Worm (Caenorhabditis elegans) whole organism, mixed stage, embryonic: ENCODE measurements around the gene rga-1.

ENCODE experiments used
- M03D4.4 ChIP-seq: sonication (generic microtip); optimal IDR thresholded peaks from 2 replicates; lab custom pipeline; 2017; ENCODE audit warnings: mild to moderate bottlenecking, missing genetic modification characterization, missing compliant biosample characterization
- bed-3 ChIP-seq: fragments of 200-800 bp; sonication (Bioruptor generic); optimal IDR thresholded peaks from 3 replicates; lab custom pipeline; 2018; ENCODE audit warnings: mild to moderate bottlenecking, missing genetic modification characterization, moderate library complexity, missing compliant biosample characterization
- blmp-1 ChIP-seq: fragments of 150-350 bp; optimal IDR thresholded peaks from 2 replicates; lab custom pipeline; 2014; ENCODE audit warnings: missing biosample characterization, missing genetic modification characterization
- ceh-39 ChIP-seq: fragments of 150-350 bp; optimal IDR thresholded peaks from 2 replicates; lab custom pipeline; 2014; ENCODE audit warnings: missing biosample characterization, missing genetic modification characterization
- ceh-43 ChIP-seq: fragments of 200-800 bp; sonication (Bioruptor generic); optimal IDR thresholded peaks from 2 replicates; lab custom pipeline; 2018; ENCODE audit warnings: mild to moderate bottlenecking, missing genetic modification characterization, moderate library complexity, missing compliant biosample characterization
- ceh-83 ChIP-seq: fragments of 200-800 bp; sonication (Bioruptor generic); optimal IDR thresholded peaks from 2 replicates; lab custom pipeline; 2018; ENCODE audit warnings: mild to moderate bottlenecking, missing genetic modification characterization, missing compliant biosample characterization
- ces-1 ChIP-seq: fragments of 150-350 bp; optimal IDR thresholded peaks from 2 replicates; lab custom pipeline; 2014; ENCODE audit warnings: missing biosample characterization, missing genetic modification reagents, missing genetic modification characterization
- cnd-1 ChIP-seq: fragments of 200-800 bp; sonication (Bioruptor generic); optimal IDR thresholded peaks from 2 replicates; lab custom pipeline; 2018; ENCODE audit warnings: mild to moderate bottlenecking, missing genetic modification characterization, missing compliant biosample characterization
- drap-1 ChIP-seq: fragments of 200-800 bp; sonication (Bioruptor generic); optimal IDR thresholded peaks from 3 replicates; lab custom pipeline; 2018; ENCODE audit warnings: mild to moderate bottlenecking, missing genetic modification characterization, missing compliant biosample characterization
- elt-1 ChIP-seq: sonication (generic microtip); optimal IDR thresholded peaks from 2 replicates; lab custom pipeline; 2017; ENCODE audit warnings: missing genetic modification characterization, mild to moderate bottlenecking, missing compliant biosample characterization, antibody characterized with exemption, moderate library complexity, borderline replicate concordance; ENCODE audit not compliant: insufficient read depth
- elt-3 ChIP-seq: fragments of 150-350 bp; optimal IDR thresholded peaks from 2 replicates; lab custom pipeline; 2014; ENCODE audit warnings: missing biosample characterization, missing genetic modification characterization
- flh-1 ChIP-seq: fragments of 200-800 bp; sonication (Bioruptor generic); optimal IDR thresholded peaks from 2 replicates; lab custom pipeline; 2018; ENCODE audit warnings: mild to moderate bottlenecking, missing genetic modification characterization, moderate library complexity, missing compliant biosample characterization
- ham-2 ChIP-seq: fragments of 200-800 bp; sonication (Bioruptor generic); optimal IDR thresholded peaks from 2 replicates; lab custom pipeline; 2018; ENCODE audit warnings: mild to moderate bottlenecking, missing genetic modification characterization, missing compliant biosample characterization
- hlh-1 ChIP-seq: fragments of 150-350 bp; optimal IDR thresholded peaks from 2 replicates; lab custom pipeline; 2014; ENCODE audit warnings: missing biosample characterization, missing genetic modification reagents, missing genetic modification characterization
- lin-13 ChIP-seq: fragments of 150-350 bp; optimal IDR thresholded peaks from 2 replicates; lab custom pipeline; 2014; ENCODE audit warnings: missing biosample characterization, missing genetic modification characterization
- lin-32 ChIP-seq: fragments of 200-800 bp; sonication (Bioruptor generic); optimal IDR thresholded peaks from 2 replicates; lab custom pipeline; 2018; ENCODE audit warnings: mild to moderate bottlenecking, missing genetic modification characterization, missing compliant biosample characterization
- lsy-2 ChIP-seq: fragments of 150-350 bp; optimal IDR thresholded peaks from 2 replicates; lab custom pipeline; 2014; ENCODE audit warnings: missing biosample characterization, missing genetic modification characterization
- mab-5 ChIP-seq: fragments of 150-350 bp; optimal IDR thresholded peaks from 2 replicates; lab custom pipeline; 2014; ENCODE audit warnings: missing biosample characterization, missing genetic modification characterization
- mep-1 ChIP-seq: fragments of 150-350 bp; optimal IDR thresholded peaks from 2 replicates; lab custom pipeline; 2017; ENCODE audit warnings: missing biosample characterization, missing genetic modification reagents, missing genetic modification characterization, inconsistent platforms
- mls-2 ChIP-seq: sonication (generic microtip); optimal IDR thresholded peaks from 2 replicates; lab custom pipeline; 2016; ENCODE audit warnings: mild to moderate bottlenecking, missing genetic modification characterization, moderate library complexity, missing compliant biosample characterization
- nhr-12 ChIP-seq: fragments of 150-350 bp; optimal IDR thresholded peaks from 2 replicates; lab custom pipeline; 2014; ENCODE audit warnings: missing biosample characterization, missing genetic modification characterization
- nhr-2 ChIP-seq: fragments of 150-350 bp; optimal IDR thresholded peaks from 2 replicates; lab custom pipeline; 2014; ENCODE audit warnings: missing biosample characterization, missing genetic modification characterization
- nhr-237 ChIP-seq: fragments of 150-350 bp; optimal IDR thresholded peaks from 2 replicates; lab custom pipeline; 2014; ENCODE audit warnings: missing biosample characterization, missing genetic modification characterization
- nhr-28 ChIP-seq: fragments of 150-350 bp; optimal IDR thresholded peaks from 2 replicates; lab custom pipeline; 2014; ENCODE audit warnings: missing biosample characterization, missing genetic modification characterization
- nhr-76 ChIP-seq: sonication (generic microtip); optimal IDR thresholded peaks from 2 replicates; lab custom pipeline; 2017; ENCODE audit warnings: missing biosample characterization, missing genetic modification characterization
- pha-4 ChIP-seq: fragments of 150-350 bp; optimal IDR thresholded peaks from 2 replicates; lab custom pipeline; 2018; ENCODE audit warnings: missing biosample characterization, missing genetic modification reagents, missing genetic modification characterization
- sem-2 ChIP-seq: fragments of 200-800 bp; sonication (Bioruptor generic); optimal IDR thresholded peaks from 2 replicates; lab custom pipeline; 2018; ENCODE audit warnings: mild to moderate bottlenecking, missing genetic modification characterization, missing compliant biosample characterization
- snpc-4 ChIP-seq: fragments of 150-350 bp; optimal IDR thresholded peaks from 2 replicates; lab custom pipeline; 2014; ENCODE audit warnings: missing biosample characterization, missing genetic modification characterization
- sptf-1 ChIP-seq: sonication (generic microtip); optimal IDR thresholded peaks from 2 replicates; lab custom pipeline; 2017; ENCODE audit warnings: mild to moderate bottlenecking, missing genetic modification characterization, moderate library complexity, missing compliant biosample characterization
- tbx-8 ChIP-seq: fragments of 200-800 bp; sonication (Bioruptor generic); optimal IDR thresholded peaks from 2 replicates; lab custom pipeline; 2018; ENCODE audit warnings: mild to moderate bottlenecking, missing genetic modification characterization, moderate library complexity, missing compliant biosample characterization
- unc-120 ChIP-seq: sonication (generic microtip); optimal IDR thresholded peaks from 2 replicates; lab custom pipeline; 2017; ENCODE audit warnings: missing genetic modification characterization, missing compliant biosample characterization; ENCODE audit not compliant: poor library complexity, severe bottlenecking
- unc-39 ChIP-seq: fragments of 150-350 bp; optimal IDR thresholded peaks from 2 replicates; lab custom pipeline; 2014; ENCODE audit warnings: missing biosample characterization, missing genetic modification characterization
- unc-62 ChIP-seq: fragments of 150-350 bp; optimal IDR thresholded peaks from 2 replicates; lab custom pipeline; 2014; ENCODE audit warnings: missing biosample characterization, missing genetic modification reagents, missing genetic modification characterization
- zip-8 ChIP-seq: fragments of 150-350 bp; optimal IDR thresholded peaks from 2 replicates; lab custom pipeline; 2014; ENCODE audit warnings: missing biosample characterization, missing genetic modification characterization
- ztf-11 ChIP-seq: fragments of 150-350 bp; optimal IDR thresholded peaks from 2 replicates; lab custom pipeline; 2014; ENCODE audit warnings: missing biosample characterization, missing genetic modification characterization

rga-1 gene

DNA sequence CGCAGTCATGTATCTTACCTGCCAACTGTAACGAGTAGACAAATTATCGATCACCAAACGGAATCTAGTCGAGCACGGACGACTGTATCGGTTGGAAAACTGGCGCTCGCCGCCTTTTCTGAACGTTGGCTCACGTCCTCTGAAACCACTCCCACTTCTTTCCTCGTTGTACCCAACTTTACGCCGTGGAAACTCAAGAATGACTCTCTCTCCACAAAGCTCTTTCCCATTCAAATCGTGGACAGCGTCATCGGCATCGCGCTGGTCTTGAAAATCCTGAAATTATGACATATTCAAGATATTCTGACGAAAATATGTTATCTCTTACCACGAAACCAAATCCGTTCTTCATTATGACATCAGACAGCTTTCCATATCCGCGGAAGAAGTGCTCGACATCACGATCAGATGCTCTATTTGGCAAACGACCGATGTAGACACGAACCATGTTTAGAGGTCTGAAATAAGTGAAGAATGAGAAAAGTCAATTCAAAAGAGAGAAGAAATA lies 12.1 kb upstream of the rga-1 start, which contains the start of gene rsp-2:
Gene rsp-2, minus strand, starts transcription at position 458 of the 508 bp plus-strand sequence.
- TF ChIP-seq lin-32 (GFP tag; lab: Kevin White, UChicago) (no peak), nhr-2 (tag; lab: Kevin White, UChicago) (no peak), nhr-28 (no peak), blmp-1 (tag; lab: Kevin White, UChicago) (no peak), ces-1 (GFP tag; lab: Kevin White, UChicago) (no peak), flh-1 (GFP tag; lab: Kevin White, UChicago) (no peak), hlh-1 (tag; lab: Kevin White, UChicago) (no peak), ceh-83 (GFP tag; lab: Kevin White, UChicago) (no peak)
- TF ChIP-seq, all 35 proteins: peak for 0

- TF ChIP-seq lsy-2 (peak; percentile 80), unc-39 (tag; lab: Kevin White, UChicago) (no peak), pha-4 (tag; lab: Kevin White, UChicago) (peak; percentile 96), blmp-1 (tag; lab: Kevin White, UChicago) (no peak), hlh-1 (tag; lab: Kevin White, UChicago) (peak; percentile 44), elt-1 (tag; lab: Kevin White, UChicago) (no peak), ham-2 (GFP tag; lab: Kevin White, UChicago) (no peak), unc-62 (GFP tag; lab: Kevin White, UChicago) (peak; percentile 43), elt-3 (tag; lab: Kevin White, UChicago) (peak; percentile 40), mab-5 (tag; lab: Kevin White, UChicago) (no peak), nhr-76 (no peak), lin-32 (GFP tag; lab: Kevin White, UChicago) (peak; percentile 20), ceh-43 (peak; percentile 53), ces-1 (GFP tag; lab: Kevin White, UChicago) (peak; percentile 67), sem-2 (GFP tag; lab: Kevin White, UChicago) (no peak), sptf-1 (tag; lab: Kevin White, UChicago) (peak; percentile 90), nhr-28 (no peak), drap-1 (GFP tag; lab: Kevin White, UChicago) (peak; percentile 39), tbx-8 (peak; percentile 15), mls-2 (tag; lab: Kevin White, UChicago) (peak; percentile 81), bed-3 (GFP tag; lab: Kevin White, UChicago) (no peak), ceh-83 (GFP tag; lab: Kevin White, UChicago) (no peak), zip-8 (tag; lab: Kevin White, UChicago) (no peak), ztf-11 (tag; lab: Kevin White, UChicago) (peak; percentile 75), nhr-12 (tag; lab: Kevin White, UChicago) (no peak), snpc-4 (tag; lab: Kevin White, UChicago) (no peak), lin-13 (tag; lab: Kevin White, UChicago) (peak; percentile 93), flh-1 (GFP tag; lab: Kevin White, UChicago) (no peak), nhr-237 (tag; lab: Kevin White, UChicago) (peak; percentile 72), unc-120 (tag; lab: Kevin White, UChicago) (peak; percentile 31), cnd-1 (tag; lab: Kevin White, UChicago) (peak; percentile 66), ceh-39 (tag; lab: Kevin White, UChicago) (peak; percentile 79), nhr-2 (tag; lab: Kevin White, UChicago) (no peak), M03D4.4 (peak; percentile 37), mep-1 (tag; lab: Kevin White, UChicago) (peak; percentile 86)
These were observed 11.7 kb upstream of the rga-1 start, which contains the start of gene rsp-1 for ce11 chrII:11453025-11453424. TSS of gene rsp-1 (plus strand) at chrII:11453362.

DNA sequence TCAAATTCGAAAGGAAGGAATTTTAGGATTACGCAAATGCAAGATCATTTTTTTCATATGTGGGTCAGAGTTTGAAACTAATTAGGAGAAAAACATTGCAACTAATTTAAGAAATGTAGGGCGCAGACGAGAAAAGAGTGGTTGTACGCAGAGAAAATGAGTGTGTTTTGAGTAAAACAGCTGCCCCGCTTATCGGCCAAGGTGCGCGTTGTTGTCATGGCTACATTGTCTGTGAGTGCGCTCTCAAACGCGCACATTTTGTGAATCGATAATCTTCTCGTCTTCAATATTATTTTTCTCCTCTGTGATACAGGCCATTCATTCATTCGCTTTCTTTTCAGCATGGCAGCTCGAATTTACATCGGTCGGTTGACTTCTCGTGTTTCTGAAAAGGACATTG lies 11.1 kb upstream of the rga-1 start:
- TF ChIP-seq unc-39 (tag; lab: Kevin White, UChicago): no peak
- TF ChIP-seq hlh-1 (tag; lab: Kevin White, UChicago): peak; percentile 24
- TF ChIP-seq ceh-39 (tag; lab: Kevin White, UChicago): peak; percentile 9
